Fruit fly (Drosophila melanogaster) whole organism, embryonic: Measurements from ENCODE around the gene CG15012.

Experiments used
- Asciz ChIP-seq: fragments of 200-800 bp; sonication (Bioruptor generic); optimal IDR thresholded peaks from 2 replicates; lab custom pipeline; 2017; ENCODE audit warnings: missing biosample characterization, mild to moderate bottlenecking, missing genetic modification characterization, missing genetic modification reagents
- Atf3 ChIP-seq: fragments of 200-800 bp; sonication (Bioruptor generic); optimal IDR thresholded peaks from 3 replicates; lab custom pipeline; 2016; ENCODE audit warnings: missing biosample characterization, missing genetic modification characterization
- CG1024 ChIP-seq: fragments of 200-800 bp; sonication (Bioruptor generic); IDR thresholded peaks from 2 replicates; pipeline ENCODE4 v1.3.6; 2022; ENCODE audit warnings: missing biosample characterization, missing genetic modification characterization
- CG11723 ChIP-seq: fragments of 200-800 bp; sonication (Bioruptor generic); optimal IDR thresholded peaks from 2 replicates; lab custom pipeline; 2017; ENCODE audit warnings: missing biosample characterization, mild to moderate bottlenecking, missing genetic modification characterization
- CG12391 ChIP-seq: fragments of 200-800 bp; sonication (Bioruptor generic); optimal IDR thresholded peaks from 3 replicates; lab custom pipeline; 2018; ENCODE audit warnings: missing biosample characterization, mild to moderate bottlenecking, missing genetic modification characterization, moderate library complexity
- CG12769 ChIP-seq: fragments of 200-800 bp; sonication (Bioruptor generic); optimal IDR thresholded peaks from 2 replicates; lab custom pipeline; 2019; ENCODE audit warnings: missing biosample characterization, mild to moderate bottlenecking, missing genetic modification characterization, moderate library complexity
- CG13123 ChIP-seq: fragments of 200-800 bp; sonication (Bioruptor generic); optimal IDR thresholded peaks from 2 replicates; lab custom pipeline; 2016; ENCODE audit warnings: missing biosample characterization, missing genetic modification characterization
- CG14014 ChIP-seq: fragments of 200-800 bp; sonication (Bioruptor generic); IDR thresholded peaks from 2 replicates; pipeline ENCODE4 v1.3.6; 2022; ENCODE audit warnings: missing biosample characterization, missing genetic modification characterization
- CG15479 ChIP-seq: fragments of 200-800 bp; sonication (Bioruptor generic); optimal IDR thresholded peaks from 3 replicates; lab custom pipeline; 2019; ENCODE audit warnings: missing biosample characterization, mild to moderate bottlenecking, missing genetic modification characterization, moderate library complexity
- CG15514 ChIP-seq: fragments of 200-800 bp; sonication (Bioruptor generic); optimal IDR thresholded peaks from 3 replicates; lab custom pipeline; 2017; ENCODE audit warnings: missing biosample characterization, missing genetic modification characterization, mild to moderate bottlenecking, moderate library complexity, missing genetic modification reagents
- CG17912 ChIP-seq: fragments of 200-800 bp; sonication (Bioruptor generic); optimal IDR thresholded peaks from 2 replicates; lab custom pipeline; 2018; ENCODE audit warnings: missing biosample characterization, mild to moderate bottlenecking, missing genetic modification characterization
- CG2116 ChIP-seq: fragments of 200-800 bp; sonication (Bioruptor generic); optimal IDR thresholded peaks from 3 replicates; lab custom pipeline; 2018; ENCODE audit warnings: missing biosample characterization, mild to moderate bottlenecking, missing genetic modification characterization
- CG2129 ChIP-seq: fragments of 200-800 bp; sonication (Bioruptor generic); IDR thresholded peaks from 2 replicates; pipeline ENCODE4 v1.3.6; 2022; ENCODE audit warnings: missing biosample characterization, missing genetic modification characterization; ENCODE audit not compliant: partially characterized antibody
- CG2199 ChIP-seq: fragments of 200-800 bp; sonication (Bioruptor generic); IDR thresholded peaks from 3 replicates; pipeline ENCODE4 v1.3.6; 2022; ENCODE audit warnings: missing biosample characterization, missing genetic modification characterization
- CG32532 ChIP-seq: fragments of 200-800 bp; sonication (Bioruptor generic); IDR thresholded peaks from 2 replicates; pipeline ENCODE4 v1.3.6; 2022; ENCODE audit warnings: missing biosample characterization, missing genetic modification characterization
- CG32767 ChIP-seq: fragments of 200-800 bp; sonication (Bioruptor generic); IDR thresholded peaks from 2 replicates; pipeline ENCODE4 v1.3.6; 2022; ENCODE audit warnings: missing biosample characterization, missing genetic modification characterization
- CG3726 ChIP-seq: fragments of 200-800 bp; sonication (Bioruptor generic); IDR thresholded peaks from 3 replicates; pipeline ENCODE4, ENCODE4 v1.3.6; 2022; ENCODE audit warnings: missing biosample characterization, missing genetic modification characterization
- CG3995 ChIP-seq: fragments of 200-800 bp; sonication (Bioruptor generic); optimal IDR thresholded peaks from 3 replicates; lab custom pipeline; 2016; ENCODE audit warnings: missing biosample characterization, missing genetic modification characterization
- CG4424 ChIP-seq: fragments of 200-800 bp; sonication (Bioruptor generic); optimal IDR thresholded peaks from 3 replicates; lab custom pipeline; 2016; ENCODE audit warnings: missing biosample characterization, missing genetic modification characterization
- CG4730 ChIP-seq: fragments of 200-800 bp; sonication (Bioruptor generic); IDR thresholded peaks from 2 replicates; pipeline ENCODE4 v1.3.6; 2022; ENCODE audit warnings: missing biosample characterization, missing genetic modification characterization
- CG5180 ChIP-seq: fragments of 200-800 bp; sonication (Bioruptor generic); optimal IDR thresholded peaks from 3 replicates; lab custom pipeline; 2017; ENCODE audit warnings: missing biosample characterization, missing genetic modification characterization, mild to moderate bottlenecking, moderate library complexity, missing genetic modification reagents
- CG7745 ChIP-seq: fragments of 200-800 bp; sonication (Bioruptor generic); optimal IDR thresholded peaks from 2 replicates; lab custom pipeline; 2018; ENCODE audit warnings: missing biosample characterization, mild to moderate bottlenecking, missing genetic modification characterization, moderate library complexity
- CG7839 ChIP-seq: fragments of 200-800 bp; sonication (Bioruptor generic); optimal IDR thresholded peaks from 3 replicates; lab custom pipeline; 2018; ENCODE audit warnings: missing biosample characterization, mild to moderate bottlenecking, missing genetic modification characterization, moderate library complexity
- Camta ChIP-seq: fragments of 200-800 bp; sonication (Bioruptor generic); optimal IDR thresholded peaks from 2 replicates; lab custom pipeline; 2016; ENCODE audit warnings: missing biosample characterization, missing genetic modification characterization
- CrebB ChIP-seq: fragments of 200-800 bp; sonication (Bioruptor generic); optimal IDR thresholded peaks from 3 replicates; lab custom pipeline; 2018; ENCODE audit warnings: missing biosample characterization, mild to moderate bottlenecking, missing genetic modification characterization
- Hey ChIP-seq: fragments of 200-800 bp; sonication (Bioruptor generic); optimal IDR thresholded peaks from 3 replicates; lab custom pipeline; 2018; ENCODE audit warnings: missing biosample characterization, mild to moderate bottlenecking, missing genetic modification characterization
- Hr39 ChIP-seq: fragments of >200 bp; optimal IDR thresholded peaks from 2 replicates; lab custom pipeline; 2017
- Meics ChIP-seq: fragments of 200-800 bp; sonication (Bioruptor generic); optimal IDR thresholded peaks from 2 replicates; lab custom pipeline; 2017; ENCODE audit warnings: missing biosample characterization, mild to moderate bottlenecking, missing genetic modification characterization
- NK7.1 ChIP-seq: fragments of 200-800 bp; sonication (Bioruptor generic); optimal IDR thresholded peaks from 3 replicates; lab custom pipeline; 2016; ENCODE audit warnings: missing biosample characterization, missing genetic modification characterization
- Ravus ChIP-seq: fragments of 200-800 bp; sonication (Bioruptor generic); IDR thresholded peaks from 2 replicates; pipeline ENCODE4 v1.3.6; 2022; ENCODE audit warnings: missing biosample characterization, missing genetic modification characterization
- Sox100B ChIP-seq: fragments of 200-800 bp; sonication (Bioruptor generic); optimal IDR thresholded peaks from 3 replicates; lab custom pipeline; 2018; ENCODE audit warnings: missing biosample characterization, mild to moderate bottlenecking, missing genetic modification characterization
- Sox102F ChIP-seq: fragments of 200-800 bp; sonication (Bioruptor generic); optimal IDR thresholded peaks from 2 replicates; lab custom pipeline; 2018; ENCODE audit warnings: missing biosample characterization, mild to moderate bottlenecking, missing genetic modification characterization, moderate library complexity
- Stat92E ChIP-seq, 3 experiments: fragments of >200 bp in 2 of 3; fragments of 200-800 bp in 1 of 3; sonication (Bioruptor generic) in 1 of 3; optimal IDR thresholded peaks; 2 replicates each; lab custom pipeline; 2017 to 2019; ENCODE audit warnings: missing biosample characterization in 3 of 3, missing genetic modification characterization in 3 of 3, mild to moderate bottlenecking in 1 of 3, moderate library complexity in 1 of 3
- Vsx1 ChIP-seq: fragments of 200-800 bp; sonication (Bioruptor generic); optimal IDR thresholded peaks from 2 replicates; lab custom pipeline; 2017; ENCODE audit warnings: missing biosample characterization, mild to moderate bottlenecking, missing genetic modification characterization, missing genetic modification reagents
- Xbp1 ChIP-seq: fragments of 200-800 bp; sonication (Bioruptor generic); optimal IDR thresholded peaks from 3 replicates; lab custom pipeline; 2016; ENCODE audit warnings: missing biosample characterization, mild to moderate bottlenecking, missing genetic modification characterization
- ab ChIP-seq: fragments of 200-800 bp; sonication (Bioruptor generic); optimal IDR thresholded peaks from 2 replicates; lab custom pipeline; 2016; ENCODE audit warnings: missing biosample characterization, missing genetic modification characterization
- amos ChIP-seq: fragments of 200-800 bp; sonication (Bioruptor generic); IDR thresholded peaks from 2 replicates; pipeline ENCODE4 v1.3.6; 2022; ENCODE audit warnings: missing biosample characterization, missing genetic modification characterization; ENCODE audit not compliant: partially characterized antibody
- cad ChIP-seq: fragments of >200 bp; optimal IDR thresholded peaks from 2 replicates; lab custom pipeline; 2017; ENCODE audit warnings: missing biosample characterization, missing genetic modification characterization
- cas ChIP-seq: fragments of 200-800 bp; sonication (Bioruptor generic); IDR thresholded peaks from 2 replicates; pipeline ENCODE4 v1.3.6; 2022; ENCODE audit warnings: missing biosample characterization, missing genetic modification characterization
- insv ChIP-seq, 2 experiments: fragments of 200-800 bp; sonication (Bioruptor generic); optimal IDR thresholded peaks; 3 replicates each; lab custom pipeline; 2016 to 2018; ENCODE audit warnings: missing biosample characterization in 2 of 2, missing genetic modification characterization in 2 of 2
- inv ChIP-seq: fragments of 200-800 bp; sonication (Bioruptor generic); IDR thresholded peaks from 2 replicates; pipeline ENCODE4 v1.3.6; 2022; ENCODE audit warnings: missing biosample characterization, missing genetic modification characterization; ENCODE audit not compliant: partially characterized antibody
- lilli ChIP-seq: fragments of 200-800 bp; sonication (Bioruptor generic); optimal IDR thresholded peaks from 3 replicates; lab custom pipeline; 2016; ENCODE audit warnings: missing biosample characterization, missing genetic modification characterization
- pita ChIP-seq: fragments of 200-800 bp; sonication (Bioruptor generic); optimal IDR thresholded peaks from 2 replicates; lab custom pipeline; 2017; ENCODE audit warnings: missing biosample characterization, mild to moderate bottlenecking, missing genetic modification characterization
- salm ChIP-seq: fragments of 200-800 bp; sonication (Bioruptor generic); optimal IDR thresholded peaks from 2 replicates; lab custom pipeline; 2018; ENCODE audit warnings: missing biosample characterization, mild to moderate bottlenecking, missing genetic modification characterization
- sc ChIP-seq, 3 experiments: fragments of >200 bp in 2 of 3; fragments of 200-800 bp in 1 of 3; sonication (Bioruptor generic) in 1 of 3; optimal IDR thresholded peaks; 2 replicates in 2 of 3; 3 replicates in 1 of 3; lab custom pipeline; 2017; ENCODE audit warnings: mild to moderate bottlenecking in 1 of 3, missing biosample characterization in 1 of 3, missing genetic modification characterization in 1 of 3, missing genetic modification reagents in 1 of 3
- seq ChIP-seq: fragments of 200-800 bp; sonication (Bioruptor generic); IDR thresholded peaks from 2 replicates; pipeline ENCODE4 v1.3.6; 2022; ENCODE audit warnings: missing biosample characterization, missing genetic modification characterization
- sr ChIP-seq: fragments of 200-800 bp; sonication (Bioruptor generic); IDR thresholded peaks from 3 replicates; pipeline ENCODE4 v1.3.6; 2022; ENCODE audit warnings: missing biosample characterization, missing genetic modification characterization
- unpg ChIP-seq: fragments of 200-800 bp; sonication (Bioruptor generic); optimal IDR thresholded peaks from 3 replicates; lab custom pipeline; 2018; ENCODE audit warnings: missing biosample characterization, mild to moderate bottlenecking, missing genetic modification characterization, moderate library complexity
- vfl ChIP-seq: fragments of 200-800 bp; sonication (Bioruptor generic); optimal IDR thresholded peaks from 2 replicates; lab custom pipeline; 2016; ENCODE audit warnings: missing biosample characterization, missing genetic modification characterization
- zfh1 ChIP-seq: fragments of 200-800 bp; sonication (Bioruptor generic); IDR thresholded peaks from 3 replicates; pipeline ENCODE4 v1.3.6; 2022; ENCODE audit warnings: missing biosample characterization, missing genetic modification characterization

Gene CG15012

dm6 chr3L:4269920-4270319 lies 22.1 kb downstream of the CG15012 start (continued):
- TF ChIP-seq insv (GFP tag; optimal IDR thresholded peaks at IDR 0.05; lab: Kevin White, UChicago) (no peak), ab (no peak), Ravus (no peak), lilli (no peak), CG2129 (GFP tag; lab: Robert Waterston, UW) (no peak), CG13123 (GFP tag; lab: Kevin White, UChicago) (no peak), CrebB (peak; percentile 60), Xbp1 (GFP tag; lab: Kevin White, UChicago) (peak; percentile 54), CG7745 (tag; lab: Kevin White, UChicago) (no peak), Hr39 (lab: Kevin White, UChicago) (no peak), Vsx1 (peak; percentile 43), CG14014 (GFP tag; lab: Robert Waterston, UW) (peak; percentile 38; the same call in 1 of the 2 replicates), vfl (GFP tag; lab: Kevin White, UChicago) (no peak), Atf3 (no peak), Sox100B (peak; percentile 84), CG4424 (GFP tag; lab: Kevin White, UChicago) (peak; percentile 48), Stat92E (GFP tag; optimal IDR thresholded peaks at IDR 0.05; lab: Kevin White, UChicago) (peak in 1 of 3 experiments; percentile 28), sc (optimal IDR thresholded peaks at IDR 0.05; lab: Kevin White, UChicago) (no peak), sc (GFP tag; optimal IDR thresholded peaks at IDR 0.05; lab: Kevin White, UChicago) (peak; percentile 44), cas (GFP tag; lab: Robert Waterston, UW) (0 out of 2 replicates have a peak, but pooled peaks have one; percentile 10), CG3995 (GFP tag; lab: Kevin White, UChicago) (peak; percentile 25), Meics (GFP tag; lab: Kevin White, UChicago) (peak; percentile 67), seq (peak; percentile 62; the same call in 1 of the 2 replicates), CG15514 (peak; percentile 20), zfh1 (GFP tag; lab: Robert Waterston, UW) (peak; percentile 52; the same call in 1 of the 3 replicates), CG7839 (tag; lab: Kevin White, UChicago) (peak; percentile 84), NK7.1 (GFP tag; lab: Kevin White, UChicago) (no peak), CG2116 (GFP tag; lab: Kevin White, UChicago) (peak; percentile 17), CG5180 (GFP tag; lab: Kevin White, UChicago) (peak; percentile 56), cad (GFP tag; lab: Kevin White, UChicago) (no peak), CG17912 (GFP tag; lab: Kevin White, UChicago) (no peak), Camta (GFP tag; lab: Kevin White, UChicago) (no peak), CG3726 (no peak), amos (GFP tag; lab: Robert Waterston, UW) (no peak), salm (tag; lab: Kevin White, UChicago) (peak; percentile 62), CG11723 (GFP tag; lab: Kevin White, UChicago) (peak; percentile 41), CG4730 (GFP tag; lab: Robert Waterston, UW) (peak; percentile 30; the same call in 1 of the 2 replicates), CG32532 (peak; percentile 43; the same call in 1 of the 2 replicates), inv (GFP tag; lab: Robert Waterston, UW) (no peak), pita (GFP tag; lab: Kevin White, UChicago) (no peak), CG32767 (GFP tag; lab: Robert Waterston, UW) (peak; percentile 75; the same call in 1 of the 2 replicates), unpg (GFP tag; lab: Kevin White, UChicago) (peak; percentile 81), CG12769 (tag; lab: Kevin White, UChicago) (peak; percentile 28), CG1024 (GFP tag; lab: Robert Waterston, UW) (no peak), CG2199 (GFP tag; lab: Robert Waterston, UW) (0 out of 3 replicates have a peak, but pooled peaks have one; percentile 40), CG12391 (tag; lab: Kevin White, UChicago) (peak; percentile 82), Hey (no peak), Sox102F (GFP tag; lab: Kevin White, UChicago) (no peak), CG15479 (GFP tag; lab: Kevin White, UChicago) (no peak), Asciz (peak; percentile 72), sr (GFP tag; lab: Robert Waterston, UW) (no peak)
